Fruit fly (Drosophila melanogaster): ENCODE data around the gene CG11898.

The CG11898 gene

dm6 chr3R:29204612-29205480 lies 39.4 kb downstream of the CG11898 start (continued):
- TF ChIP-seq achi (GFP tag; optimal IDR thresholded peaks at IDR 0.05) (peak; percentile 51), Gug (GFP tag; IDR thresholded peaks at IDR 0.05) (peak; percentile 45; the same call in 1 of the 2 replicates), salr (GFP tag; optimal IDR thresholded peaks at IDR 0.05) (peak in 1 of 2 experiments; percentile 58), CG10631 (GFP tag; optimal IDR thresholded peaks at IDR 0.05) (peak; percentile 52), fd85E (GFP tag; optimal IDR thresholded peaks at IDR 0.05) (no peak), Hr39 (GFP tag; optimal IDR thresholded peaks at IDR 0.05) (no peak), CG8119 (GFP tag; IDR thresholded peaks at IDR 0.05) (peak; percentile 77), net (GFP tag; optimal IDR thresholded peaks at IDR 0.05) (peak; percentile 71), CG11902 (GFP tag; optimal IDR thresholded peaks at IDR 0.05) (no peak), CG3032 (tag; optimal IDR thresholded peaks at IDR 0.05) (peak; percentile 55), fkh (GFP tag; optimal IDR thresholded peaks at IDR 0.05) (no peak), Sox14 (GFP tag; optimal IDR thresholded peaks at IDR 0.05) (peak; percentile 27), lz (GFP tag; optimal IDR thresholded peaks at IDR 0.05) (peak; percentile 34), spab (GFP tag; optimal IDR thresholded peaks at IDR 0.05) (peak; percentile 38), ss (GFP tag; optimal IDR thresholded peaks at IDR 0.05) (peak in 1 of 2 experiments; percentile 35), Eip78C (GFP tag) (peak; percentile 89), eg (GFP tag; IDR thresholded peaks at IDR 0.05) (peak; percentile 76), esn (GFP tag; optimal IDR thresholded peaks at IDR 0.05) (no peak), CG4318 (GFP tag; optimal IDR thresholded peaks at IDR 0.05) (peak; percentile 73), dsx (GFP tag; optimal IDR thresholded peaks at IDR 0.05; ENCODE audit: poor library complexity, severe bottlenecking) (peak; percentile 18), CG6276 (GFP tag; optimal IDR thresholded peaks at IDR 0.05) (peak; percentile 55), CG16779 (tag; optimal IDR thresholded peaks at IDR 0.05) (peak; percentile 3), CG32006 (GFP tag; optimal IDR thresholded peaks at IDR 0.05) (peak; percentile 86)

- TF ChIP-seq CG6163 (GFP tag; IDR thresholded peaks at IDR 0.05) = 0 out of 3 replicates have a peak, but pooled peaks have one; percentile 5
- no peak for TF ChIP-seq Eip93F (GFP tag; optimal IDR thresholded peaks at IDR 0.05)
- TF ChIP-seq CG6808 (GFP tag; optimal IDR thresholded peaks at IDR 0.05) = peak; percentile 33
- peak in 1 of 2 experiments; percentile 3 for TF ChIP-seq salr (GFP tag; optimal IDR thresholded peaks at IDR 0.05)
- no peak for TF ChIP-seq OdsH (GFP tag; optimal IDR thresholded peaks at IDR 0.05)
- TF ChIP-seq CG10631 (GFP tag; optimal IDR thresholded peaks at IDR 0.05) = no peak
- no peak for TF ChIP-seq lz (GFP tag; optimal IDR thresholded peaks at IDR 0.05)
- TF ChIP-seq ss (GFP tag; optimal IDR thresholded peaks at IDR 0.05) = peak in 1 of 2 experiments; percentile 23
- TF ChIP-seq CG32006 (GFP tag; optimal IDR thresholded peaks at IDR 0.05) = peak; percentile 22
- TF ChIP-seq dac (GFP tag; optimal IDR thresholded peaks at IDR 0.05) = no peak
- TF ChIP-seq pdm3 (GFP tag; optimal IDR thresholded peaks at IDR 0.05) = no peak
- TF ChIP-seq CG11902 (GFP tag; optimal IDR thresholded peaks at IDR 0.05) = no peak
- TF ChIP-seq Eip78C (GFP tag) = peak; percentile 64
- TF ChIP-seq svp (GFP tag) = no peak
- TF ChIP-seq Sox15 (GFP tag; optimal IDR thresholded peaks at IDR 0.05) = no peak
- TF ChIP-seq CG16779 (tag; optimal IDR thresholded peaks at IDR 0.05) = no peak
- TF ChIP-seq topi (GFP tag; optimal IDR thresholded peaks at IDR 0.05) = no peak
- no peak for TF ChIP-seq CG9139 (GFP tag; optimal IDR thresholded peaks at IDR 0.05)
- no peak for TF ChIP-seq CG11762 (GFP tag; optimal IDR thresholded peaks at IDR 0.05; ENCODE audit: insufficient read depth)
- peak; percentile 47 for TF ChIP-seq dsx (GFP tag; optimal IDR thresholded peaks at IDR 0.05; ENCODE audit: poor library complexity, severe bottlenecking)
- TF ChIP-seq Hr38 (GFP tag; optimal IDR thresholded peaks at IDR 0.05) = no peak
- TF ChIP-seq CG3919 (GFP tag; optimal IDR thresholded peaks at IDR 0.05) = no peak
Observed at dm6 chr3R:29206198-29207011, 41.0 kb downstream of the CG11898 start.

All from whole organism, prepupa.